Fruit fly (Drosophila melanogaster) whole organism, embryonic: Measurements from ENCODE around the gene CG6839.

Experiments
- CG2712 ChIP-seq: fragments of 200-800 bp; optimal IDR thresholded peaks from 3 replicates; lab custom pipeline; 2019; ENCODE audit warnings: missing biosample characterization, mild to moderate bottlenecking, missing genetic modification characterization, moderate library complexity
- CG3995 ChIP-seq: fragments of 200-800 bp; sonication (Bioruptor generic); optimal IDR thresholded peaks from 3 replicates; lab custom pipeline; 2016; ENCODE audit warnings: missing biosample characterization, missing genetic modification characterization
- CG4854 ChIP-seq: fragments of 200-800 bp; sonication (Bioruptor generic); optimal IDR thresholded peaks from 2 replicates; lab custom pipeline; 2016; ENCODE audit warnings: missing biosample characterization, missing genetic modification characterization, inconsistent platforms
- NFAT ChIP-seq: fragments of 200-800 bp; sonication (Bioruptor generic); IDR thresholded peaks from 2 replicates; pipeline ENCODE4 v1.3.6; 2022; ENCODE audit warnings: missing biosample characterization, missing genetic modification characterization
- inv ChIP-seq: fragments of 200-800 bp; sonication (Bioruptor generic); IDR thresholded peaks from 2 replicates; pipeline ENCODE4 v1.3.6; 2022; ENCODE audit warnings: missing biosample characterization, missing genetic modification characterization; ENCODE audit not compliant: partially characterized antibody
- slbo ChIP-seq: fragments of 200-800 bp; sonication (Bioruptor generic); IDR thresholded peaks from 2 replicates; pipeline ENCODE4 v1.3.6; 2022; ENCODE audit warnings: missing biosample characterization, missing genetic modification characterization
- zf30C ChIP-seq: fragments of 200-800 bp; sonication (Bioruptor generic); optimal IDR thresholded peaks from 3 replicates; lab custom pipeline; 2018; ENCODE audit warnings: missing biosample characterization, mild to moderate bottlenecking, missing genetic modification characterization
- zfh2 ChIP-seq: fragments of 200-800 bp; sonication (Bioruptor generic); optimal IDR thresholded peaks from 2 replicates; lab custom pipeline; 2016; ENCODE audit warnings: missing biosample characterization, missing genetic modification characterization

DNA sequence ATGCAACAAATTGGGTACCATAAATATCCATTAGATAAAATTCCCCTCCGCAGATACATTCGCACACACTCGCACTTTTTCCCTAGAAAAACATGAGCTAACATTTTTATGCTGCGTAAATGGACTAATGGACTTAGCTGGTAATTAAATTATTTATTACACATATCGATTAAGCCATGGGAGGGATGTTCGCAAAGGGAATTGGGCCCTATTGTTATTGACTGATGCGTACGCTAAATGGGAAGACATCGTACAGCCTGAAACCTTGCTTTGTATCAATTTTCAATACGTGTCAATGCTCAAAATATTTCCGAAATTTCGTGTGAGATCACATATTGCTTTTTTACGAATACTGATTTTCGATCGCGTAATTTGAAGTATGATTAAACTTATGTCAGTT lies 7.4 kb downstream of the CG6839 start, which contains the start of gene CG43049:
- no peak for TF ChIP-seq CG2712 (tag; lab: Kevin White, UChicago)
- no peak for TF ChIP-seq slbo (GFP tag; lab: Robert Waterston, UW)
- no peak for TF ChIP-seq CG3995
- TF ChIP-seq NFAT (GFP tag; lab: Robert Waterston, UW), result no peak
- no peak for TF ChIP-seq CG4854 (GFP tag; lab: Kevin White, UChicago)
- no peak for TF ChIP-seq zf30C (GFP tag; lab: Kevin White, UChicago)
- no peak for TF ChIP-seq inv (GFP tag; lab: Robert Waterston, UW)
- no peak for TF ChIP-seq zfh2 (GFP tag; lab: Kevin White, UChicago)
